Worm (Caenorhabditis elegans) whole organism, L4 larva: ENCODE results near the gene mrps-26.

ENCODE experiments used
- D1046.2 ChIP-seq: fragments of 200-800 bp; sonication (Bioruptor generic); IDR thresholded peaks from 2 replicates; pipeline ENCODE4 v1.3.6; 2022; ENCODE audit warnings: missing genetic modification characterization, missing compliant biosample characterization
- aly-2 ChIP-seq: sonication (generic microtip); optimal IDR thresholded peaks from 2 replicates; lab custom pipeline; 2018; ENCODE audit warnings: missing biosample characterization, missing genetic modification characterization
- dpl-1 ChIP-seq: fragments of 150-350 bp; optimal IDR thresholded peaks from 2 replicates; lab custom pipeline; 2014; ENCODE audit warnings: missing biosample characterization, missing genetic modification reagents, missing genetic modification characterization
- hmg-1.1 ChIP-seq: fragments of 200-800 bp; sonication (Bioruptor generic); IDR thresholded peaks from 2 replicates; pipeline ENCODE4 v1.3.6; 2022; ENCODE audit warnings: missing genetic modification reagents, missing genetic modification characterization, missing compliant biosample characterization
- mep-1 ChIP-seq: fragments of 150-350 bp; sonication (generic microtip); optimal IDR thresholded peaks from 3 replicates; lab custom pipeline; 2014; ENCODE audit warnings: missing biosample characterization, missing genetic modification characterization
- pha-4 ChIP-seq, 2 experiments: fragments of 150-350 bp in 1 of 2; fragments of 200-800 bp in 1 of 2; sonication (Bioruptor generic) in 1 of 2; IDR thresholded peaks in 1 of 2; optimal IDR thresholded peaks in 1 of 2; 2 replicates each; pipeline versions ENCODE4 v1.3.6 to Lab custom; 2014 to 2022; ENCODE audit warnings: missing genetic modification characterization in 2 of 2, missing genetic modification reagents in 2 of 2, missing biosample characterization in 1 of 2, missing compliant biosample characterization in 1 of 2
- unc-130 ChIP-seq: sonication (generic microtip); optimal IDR thresholded peaks from 2 replicates; lab custom pipeline; 2016; ENCODE audit warnings: missing genetic modification reagents, missing genetic modification characterization, missing compliant biosample characterization
- zag-1 ChIP-seq: fragments of 150-350 bp; optimal IDR thresholded peaks from 2 replicates; lab custom pipeline; 2014; ENCODE audit warnings: missing biosample characterization, missing genetic modification characterization

DNA sequence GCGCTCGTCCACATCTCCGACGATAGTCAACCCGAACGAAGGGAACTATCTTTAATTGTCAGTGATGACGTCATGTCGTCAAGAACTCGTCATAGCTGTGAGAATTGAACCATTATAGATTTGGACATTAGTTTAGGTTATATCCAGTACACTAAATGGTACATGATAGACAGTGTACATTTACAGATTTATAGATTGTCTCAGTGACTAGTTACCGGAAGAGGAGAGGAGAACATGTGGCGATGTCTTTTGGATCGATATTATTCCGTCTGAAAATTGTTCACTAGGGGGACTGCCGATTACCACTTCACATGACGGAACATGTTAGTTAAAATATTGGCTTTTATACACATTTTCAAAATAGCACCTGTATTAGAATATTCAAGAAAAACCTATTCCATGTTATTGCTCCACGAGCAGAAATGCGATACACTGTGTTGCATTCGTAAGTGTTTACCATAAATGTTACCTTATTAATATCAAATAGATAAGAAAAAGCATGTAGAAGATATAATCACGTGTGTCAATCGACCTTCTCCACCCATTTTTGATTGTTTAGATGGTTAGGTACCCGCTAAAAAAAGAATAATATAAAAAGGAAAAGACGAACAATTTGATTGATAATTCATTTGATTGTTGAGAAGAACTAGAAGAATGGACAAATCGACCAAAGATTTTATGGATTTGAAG lies 33.0 kb downstream of the mrps-26 start, which contains the start of gene ZC395.5:
- TF ChIP-seq zag-1 (tag; lab: Kevin White, UChicago), result no peak
- no peak for TF ChIP-seq hmg-1.1 (GFP tag; lab: Robert Waterston, UW)
- no peak for TF ChIP-seq aly-2
- no peak for TF ChIP-seq unc-130
- no peak for TF ChIP-seq pha-4 (GFP tag; IDR thresholded peaks at IDR 0.05; lab: Robert Waterston, UW)
- TF ChIP-seq pha-4 (tag; optimal IDR thresholded peaks at IDR 0.05; lab: Kevin White, UChicago), result no peak
- no peak for TF ChIP-seq dpl-1 (GFP tag; lab: Kevin White, UChicago)
- no peak for TF ChIP-seq D1046.2 (GFP tag; lab: Robert Waterston, UW)
- TF ChIP-seq mep-1 (tag; lab: Kevin White, UChicago), result no peak
